Worm (Caenorhabditis elegans) whole organism, L4/young adult: ENCODE results near the gene ndua-7.

Experiments
- W03F9.2 ChIP-seq: fragments of 150-350 bp; optimal IDR thresholded peaks from 2 replicates; lab custom pipeline; 2014; ENCODE audit warnings: missing biosample characterization, missing genetic modification characterization
- dao-5 ChIP-seq: sonication (generic microtip); optimal IDR thresholded peaks from 2 replicates; lab custom pipeline; 2016; ENCODE audit warnings: missing genotype, missing genetic modification characterization, moderate library complexity, missing compliant biosample characterization
- him-1 ChIP-seq: sonication (generic microtip); optimal IDR thresholded peaks from 2 replicates; lab custom pipeline; 2016; ENCODE audit warnings: missing genotype, missing genetic modification reagents, missing genetic modification characterization, missing compliant biosample characterization

- TF ChIP-seq him-1 (tag; lab: Kevin White, UChicago) (no peak), W03F9.2 (tag; lab: Kevin White, UChicago) (no peak), dao-5 (tag; lab: Kevin White, UChicago) (no peak)
These were observed 47.2 kb downstream of the ndua-7 start, which contains the start of gene tbc-14 for ce11 chrII:13447166-13447643.
